Worm (Caenorhabditis elegans) whole organism, midembryonic: ENCODE measurements around the gene T21E8.4.

Experiments used
- T22C8.4 ChIP-seq: fragments of 200-800 bp; sonication (Bioruptor generic); IDR thresholded peaks from 2 replicates; pipeline ENCODE4 v1.3.6; 2022; ENCODE audit warnings: missing genetic modification characterization, missing compliant biosample characterization
- cog-1 ChIP-seq: sonication (generic microtip); optimal IDR thresholded peaks from 2 replicates; lab custom pipeline; 2016; ENCODE audit warnings: missing genetic modification characterization, missing compliant biosample characterization
- flt-1 ChIP-seq: fragments of 200-800 bp; sonication (Bioruptor generic); IDR thresholded peaks from 2 replicates; pipeline ENCODE4 v1.3.6; 2022; ENCODE audit warnings: missing genetic modification characterization, missing compliant biosample characterization
- klf-2 ChIP-seq: fragments of 200-800 bp; sonication (Bioruptor generic); conservative IDR thresholded peaks from 2 replicates; pipeline ENCODE4 v1.3.6; 2022; ENCODE audit warnings: missing genetic modification reagents, missing genetic modification characterization, missing compliant biosample characterization
- med-1 ChIP-seq: sonication (generic microtip); optimal IDR thresholded peaks from 2 replicates; lab custom pipeline; 2017; ENCODE audit warnings: missing genetic modification characterization, mild to moderate bottlenecking, missing compliant biosample characterization, antibody characterized with exemption, missing genetic modification reagents; ENCODE audit not compliant: insufficient read depth
- ref-1 ChIP-seq: fragments of 200-800 bp; sonication (Bioruptor generic); conservative IDR thresholded peaks from 2 replicates; pipeline ENCODE4 v1.3.6; 2022; ENCODE audit warnings: missing genetic modification reagents, missing genetic modification characterization, missing compliant biosample characterization
- tab-1 ChIP-seq: fragments of 200-800 bp; sonication (Bioruptor generic); IDR thresholded peaks from 2 replicates; pipeline ENCODE4 v1.3.6; 2022; ENCODE audit warnings: missing genetic modification characterization, missing compliant biosample characterization
- ztf-23 ChIP-seq: fragments of 200-800 bp; sonication (Bioruptor generic); IDR thresholded peaks from 2 replicates; pipeline ENCODE4 v1.3.6; 2022; ENCODE audit warnings: missing genetic modification reagents, missing genetic modification characterization, missing compliant biosample characterization
- ztf-29 ChIP-seq: fragments of 200-800 bp; sonication (Bioruptor generic); IDR thresholded peaks from 2 replicates; pipeline ENCODE4 v1.3.6; 2022; ENCODE audit warnings: missing genetic modification reagents, missing genetic modification characterization, missing compliant biosample characterization

The T21E8.4 gene

DNA sequence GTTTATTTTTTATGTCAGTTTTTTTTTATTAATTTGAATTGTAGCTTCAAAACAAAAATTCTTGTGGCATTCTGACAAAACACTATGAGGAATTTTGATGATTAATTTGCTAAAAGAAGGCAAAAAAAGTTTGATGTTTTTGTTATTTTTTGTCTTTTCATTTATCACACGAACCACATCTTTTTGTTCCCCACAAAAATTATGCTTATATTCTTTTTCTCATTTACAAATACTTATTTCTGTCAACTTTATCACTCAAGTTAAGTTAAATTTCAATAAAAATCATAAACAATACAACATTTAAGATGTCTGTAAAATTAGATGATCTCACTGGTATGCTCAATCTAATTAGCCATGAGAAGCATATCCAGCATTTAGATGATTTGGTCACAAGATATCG, 7.6 kb downstream of the T21E8.4 start, which contains the start of gene F47B10.6:
Gene F47B10.6 (plus strand): TSS at position 301 of the 400 bp plus-strand sequence.
- TF ChIP-seq ref-1 (GFP tag; lab: Robert Waterston, UW), result no peak
- no peak for TF ChIP-seq klf-2 (GFP tag; lab: Robert Waterston, UW)
- no peak for TF ChIP-seq tab-1 (GFP tag; lab: Robert Waterston, UW)
- TF ChIP-seq cog-1 (tag; lab: Kevin White, UChicago), result no peak

ce11 chrX:10890456-10890855, 9.8 kb downstream of the T21E8.4 start, which contains the start of gene F47B10.5:
Gene F47B10.5 (minus strand): TSS chrX:10890556.
- TF ChIP-seq klf-2 (GFP tag; lab: Robert Waterston, UW) (no peak), ztf-23 (no peak)

DNA sequence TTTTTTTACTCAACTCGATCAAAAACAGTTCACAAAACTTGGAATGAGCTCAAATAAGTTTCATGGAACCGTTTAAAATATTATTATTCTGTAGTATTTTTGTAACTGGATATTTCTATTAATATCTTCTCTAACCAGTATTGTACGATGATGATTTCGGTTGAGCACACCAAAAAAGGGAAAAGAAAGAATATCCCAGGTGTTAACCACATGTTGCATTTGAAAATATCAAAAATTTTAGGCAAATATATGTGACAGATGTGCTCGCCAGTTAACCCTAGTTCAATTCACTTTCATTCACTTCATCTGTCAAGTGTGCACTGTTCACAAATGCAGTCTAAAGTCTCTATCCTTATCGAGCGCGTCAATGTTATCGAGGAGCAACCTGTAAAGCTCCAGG, 10.4 kb downstream of the T21E8.4 start, which contains the start of gene F47B10.4:
Gene F47B10.4 (plus strand): TSS at position 301 of the 400 bp plus-strand sequence.
- TF ChIP-seq cog-1 (tag; lab: Kevin White, UChicago) (no peak), ztf-23 (no peak), ref-1 (GFP tag; lab: Robert Waterston, UW) (no peak), klf-2 (GFP tag; lab: Robert Waterston, UW) (no peak), tab-1 (GFP tag; lab: Robert Waterston, UW) (no peak), flt-1 (no peak)

DNA sequence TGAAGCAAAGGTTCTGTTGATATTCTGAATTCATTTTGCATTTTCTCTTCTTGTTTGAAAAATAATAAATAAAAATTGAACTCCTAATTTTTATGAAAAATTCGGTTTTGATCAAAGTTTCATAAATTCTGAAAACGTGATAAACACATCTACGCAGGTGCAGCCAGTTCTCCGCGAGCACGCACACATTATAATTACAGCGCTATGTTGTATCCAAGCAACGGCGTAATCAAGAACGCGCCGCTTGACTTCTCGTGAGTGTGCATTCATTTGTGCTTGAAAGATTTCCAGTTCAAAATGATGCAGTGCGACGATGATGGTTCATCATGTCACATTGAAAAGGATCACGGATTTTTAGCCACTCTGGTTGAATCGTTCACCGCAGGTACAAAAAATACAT, 11.3 kb downstream of the T21E8.4 start, which contains the start of gene F47B10.3:
Gene F47B10.3 (plus strand): TSS at position 301 of the 400 bp plus-strand sequence.
- TF ChIP-seq cog-1 (tag; lab: Kevin White, UChicago), result no peak
- TF ChIP-seq flt-1, result no peak
- no peak for TF ChIP-seq ztf-29
- no peak for TF ChIP-seq med-1
- no peak for TF ChIP-seq ref-1 (GFP tag; lab: Robert Waterston, UW)
- TF ChIP-seq tab-1 (GFP tag; lab: Robert Waterston, UW), result no peak
- no peak for TF ChIP-seq klf-2 (GFP tag; lab: Robert Waterston, UW)
- TF ChIP-seq T22C8.4 (GFP tag; lab: Robert Waterston, UW), result no peak
- no peak for TF ChIP-seq ztf-23

DNA sequence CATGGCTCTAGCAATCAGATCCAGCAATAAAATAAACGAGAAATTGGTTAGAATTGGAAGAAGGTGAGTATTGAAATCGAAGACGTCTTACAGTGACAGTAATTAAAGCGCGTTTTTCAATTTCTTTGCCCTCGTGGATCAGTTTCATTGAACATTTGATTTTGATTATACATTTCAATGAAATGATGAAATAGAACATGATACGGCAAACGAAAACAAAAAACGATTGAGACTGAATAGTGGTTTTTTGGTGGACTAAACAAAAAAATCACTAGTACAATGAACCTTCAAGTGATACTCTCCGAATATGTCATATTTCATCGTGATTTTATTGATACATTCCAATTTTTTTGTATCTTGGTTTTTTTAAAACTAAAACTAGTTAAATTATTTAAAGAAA, 15.9 kb downstream of the T21E8.4 start, which contains the start of gene haly-1:
Gene haly-1 (minus strand): TSS at position 101 of the 400 bp plus-strand sequence.
- TF ChIP-seq flt-1 (no peak), klf-2 (GFP tag; lab: Robert Waterston, UW) (no peak), med-1 (no peak), ztf-23 (no peak), T22C8.4 (GFP tag; lab: Robert Waterston, UW) (no peak), cog-1 (tag; lab: Kevin White, UChicago) (no peak)

- TF ChIP-seq klf-2 (GFP tag; lab: Robert Waterston, UW) (no peak), flt-1 (peak; percentile 59; the same call in 1 of the 2 replicates)
Measured at ce11 chrX:10900079-10900724, 19.6 kb downstream of the T21E8.4 start, which contains the start of gene suca-1. Gene suca-1 (minus strand): TSS chrX:10900114.

ce11 chrX:10900952-10901351, 20.3 kb downstream of the T21E8.4 start:
- TF ChIP-seq ztf-23 (no peak), T22C8.4 (GFP tag; lab: Robert Waterston, UW) (no peak), med-1 (no peak), tab-1 (GFP tag; lab: Robert Waterston, UW) (no peak), flt-1 (no peak), ref-1 (GFP tag; lab: Robert Waterston, UW) (no peak), ztf-29 (no peak), cog-1 (tag; lab: Kevin White, UChicago) (no peak), klf-2 (GFP tag; lab: Robert Waterston, UW) (no peak)

DNA sequence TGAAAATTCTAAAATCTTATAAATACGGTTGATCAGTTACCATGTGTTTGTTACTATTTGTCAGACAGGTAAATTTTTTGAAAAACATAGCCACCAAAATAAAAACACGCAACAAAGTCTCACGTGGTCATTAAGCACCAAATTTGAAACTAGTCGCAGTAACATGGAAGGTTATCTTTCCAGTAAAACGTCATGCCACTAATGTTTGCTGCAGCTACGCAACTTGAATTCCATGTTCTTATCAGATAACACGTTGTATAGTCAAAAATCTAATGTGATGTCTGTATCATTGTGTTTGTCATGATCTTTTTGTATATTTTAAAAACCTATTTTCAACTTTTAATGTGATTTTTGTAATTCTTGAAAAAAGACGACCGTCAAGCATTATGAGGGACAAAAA, 21.2 kb downstream of the T21E8.4 start:
- TF ChIP-seq ztf-29, result no peak
- no peak for TF ChIP-seq flt-1
- no peak for TF ChIP-seq T22C8.4 (GFP tag; lab: Robert Waterston, UW)
- TF ChIP-seq med-1, result no peak
- no peak for TF ChIP-seq tab-1 (GFP tag; lab: Robert Waterston, UW)
- TF ChIP-seq klf-2 (GFP tag; lab: Robert Waterston, UW), result no peak
- no peak for TF ChIP-seq cog-1 (tag; lab: Kevin White, UChicago)
- TF ChIP-seq ref-1 (GFP tag; lab: Robert Waterston, UW), result no peak
- no peak for TF ChIP-seq ztf-23

ce11 chrX:10902723-10903322, 22.2 kb downstream of the T21E8.4 start, which contains the start of gene acbp-3:
Gene acbp-3 (plus strand): TSS chrX:10903272.
- TF ChIP-seq klf-2 (GFP tag; lab: Robert Waterston, UW) (no peak), cog-1 (tag; lab: Kevin White, UChicago) (no peak), ztf-29 (no peak), flt-1 (no peak), tab-1 (GFP tag; lab: Robert Waterston, UW) (no peak), ref-1 (GFP tag; lab: Robert Waterston, UW) (no peak), T22C8.4 (GFP tag; lab: Robert Waterston, UW) (no peak), med-1 (no peak), ztf-23 (no peak)

DNA sequence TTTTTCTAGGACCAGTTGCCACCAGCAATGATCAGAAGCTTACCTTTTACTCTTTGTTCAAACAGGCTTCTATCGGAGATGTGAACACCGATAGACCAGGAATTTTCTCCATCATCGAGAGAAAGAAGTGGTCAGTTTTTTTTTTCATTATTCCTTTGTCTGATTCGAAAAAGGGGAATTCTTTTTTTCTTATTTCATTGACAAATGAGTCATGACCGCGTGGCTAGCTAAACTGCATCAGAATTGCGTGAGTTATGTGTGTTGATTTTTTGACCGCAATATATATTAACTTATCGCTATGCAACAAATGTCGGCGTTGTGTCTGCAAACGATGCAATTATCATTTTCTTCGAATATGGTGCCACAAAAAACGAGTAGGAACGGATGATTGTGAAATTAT, 22.8 kb downstream of the T21E8.4 start:
- TF ChIP-seq ref-1 (GFP tag; lab: Robert Waterston, UW), result no peak
